Worm (Caenorhabditis elegans): ENCODE results near the gene K02D10.1.
A peak's percentile ranks its signal among the peaks of the same experiment; 100 is the strongest.

The K02D10.1 gene

ce11 chrIII:8742584-8742983 lies 26.8 kb upstream of the K02D10.1 start:
- no peak for TF ChIP-seq zip-8 (tag; optimal IDR thresholded peaks at IDR 0.05)
- peak; percentile 8 for TF ChIP-seq ces-1 (GFP tag; optimal IDR thresholded peaks at IDR 0.05)

ce11 chrIII:8743796-8744404 lies 25.4 kb upstream of the K02D10.1 start, which contains the start of gene ZK370.6:
ZK370.6 (minus strand) TSS chrIII:8743846.
- TF ChIP-seq nhr-28 (tag; optimal IDR thresholded peaks at IDR 0.05) (no peak), pha-4 (tag; optimal IDR thresholded peaks at IDR 0.05) (no peak), ces-1 (GFP tag; optimal IDR thresholded peaks at IDR 0.05) (peak; percentile 92), lsy-2 (tag; optimal IDR thresholded peaks at IDR 0.05) (no peak), bed-3 (GFP tag; optimal IDR thresholded peaks at IDR 0.05) (no peak)

ce11 chrIII:8744765-8745164 lies 24.6 kb upstream of the K02D10.1 start:
- TF ChIP-seq sptf-1 (tag; optimal IDR thresholded peaks at IDR 0.05), result no peak
- TF ChIP-seq lin-13 (tag; optimal IDR thresholded peaks at IDR 0.05), result no peak
- TF ChIP-seq mls-2 (tag; optimal IDR thresholded peaks at IDR 0.05), result no peak
- TF ChIP-seq ham-2 (GFP tag; optimal IDR thresholded peaks at IDR 0.05), result no peak

ce11 chrIII:8745214-8745613 lies 24.1 kb upstream of the K02D10.1 start:
- TF ChIP-seq cnd-1 (tag; optimal IDR thresholded peaks at IDR 0.05), result no peak
- no peak for TF ChIP-seq ham-2 (GFP tag; optimal IDR thresholded peaks at IDR 0.05)
- no peak for TF ChIP-seq unc-62 (GFP tag; optimal IDR thresholded peaks at IDR 0.05)
- no peak for TF ChIP-seq sem-2 (GFP tag; optimal IDR thresholded peaks at IDR 0.05)
- no peak for TF ChIP-seq nhr-76 (tag; optimal IDR thresholded peaks at IDR 0.05)
- no peak for TF ChIP-seq lsy-2 (tag; optimal IDR thresholded peaks at IDR 0.05)
- no peak for TF ChIP-seq pha-4 (tag; optimal IDR thresholded peaks at IDR 0.05)
- no peak for TF ChIP-seq elt-1 (tag; optimal IDR thresholded peaks at IDR 0.05; ENCODE audit: borderline replicate concordance, insufficient read depth)
- no peak for TF ChIP-seq ceh-43 (GFP tag; optimal IDR thresholded peaks at IDR 0.05)

- no peak for TF ChIP-seq lin-32 (GFP tag; optimal IDR thresholded peaks at IDR 0.05)
- no peak for TF ChIP-seq unc-62 (GFP tag; optimal IDR thresholded peaks at IDR 0.05)
- TF ChIP-seq mls-2 (tag; optimal IDR thresholded peaks at IDR 0.05), result no peak
- TF ChIP-seq mep-1 (tag; optimal IDR thresholded peaks at IDR 0.05), result no peak
- TF ChIP-seq sptf-1 (tag; optimal IDR thresholded peaks at IDR 0.05), result no peak
- no peak for TF ChIP-seq nhr-28 (tag; optimal IDR thresholded peaks at IDR 0.05)
- TF ChIP-seq nhr-237 (tag; optimal IDR thresholded peaks at IDR 0.05), result no peak
- TF ChIP-seq lin-13 (tag; optimal IDR thresholded peaks at IDR 0.05), result no peak
- no peak for TF ChIP-seq elt-3 (tag; optimal IDR thresholded peaks at IDR 0.05)
- TF ChIP-seq ces-1 (GFP tag; optimal IDR thresholded peaks at IDR 0.05), result no peak
- TF ChIP-seq drap-1 (GFP tag; optimal IDR thresholded peaks at IDR 0.05), result no peak
- no peak for TF ChIP-seq unc-39 (tag; optimal IDR thresholded peaks at IDR 0.05)
- no peak for TF ChIP-seq unc-120 (tag; optimal IDR thresholded peaks at IDR 0.05; ENCODE audit: poor library complexity, severe bottlenecking)
- no peak for TF ChIP-seq ceh-83 (GFP tag; optimal IDR thresholded peaks at IDR 0.05)
- TF ChIP-seq ceh-39 (tag; optimal IDR thresholded peaks at IDR 0.05), result no peak
- TF ChIP-seq lsy-2 (tag; optimal IDR thresholded peaks at IDR 0.05), result no peak
- TF ChIP-seq hlh-1 (tag; optimal IDR thresholded peaks at IDR 0.05), result no peak
Measured at ce11 chrIII:8748620-8749019, 20.7 kb upstream of the K02D10.1 start.

ce11 chrIII:8749487-8749886 lies 19.8 kb upstream of the K02D10.1 start, which contains the start of gene sma-2:
sma-2 (plus strand) TSS chrIII:8749680.
- TF ChIP-seq unc-62 (GFP tag; optimal IDR thresholded peaks at IDR 0.05), result no peak
- TF ChIP-seq pha-4 (tag; optimal IDR thresholded peaks at IDR 0.05), result peak; percentile 50
- peak; percentile 7 for TF ChIP-seq nhr-237 (tag; optimal IDR thresholded peaks at IDR 0.05)
- no peak for TF ChIP-seq sem-2 (GFP tag; optimal IDR thresholded peaks at IDR 0.05)
- no peak for TF ChIP-seq elt-1 (tag; optimal IDR thresholded peaks at IDR 0.05; ENCODE audit: borderline replicate concordance, insufficient read depth)
- TF ChIP-seq mep-1 (tag; optimal IDR thresholded peaks at IDR 0.05), result no peak
- no peak for TF ChIP-seq lin-32 (GFP tag; optimal IDR thresholded peaks at IDR 0.05)
- TF ChIP-seq sptf-1 (tag; optimal IDR thresholded peaks at IDR 0.05), result no peak
- TF ChIP-seq tbx-8 (GFP tag; optimal IDR thresholded peaks at IDR 0.05), result no peak
- no peak for TF ChIP-seq hlh-1 (tag; optimal IDR thresholded peaks at IDR 0.05)
- no peak for TF ChIP-seq snpc-4 (tag; optimal IDR thresholded peaks at IDR 0.05)
- TF ChIP-seq ceh-39 (tag; optimal IDR thresholded peaks at IDR 0.05), result no peak

Data from whole organism, mixed stage, embryonic.